Fruit fly (Drosophila melanogaster) whole organism, pupa: Measurements from ENCODE around the gene ppk17.

ENCODE experiments used
- CG15710 ChIP-seq: fragments of 200-800 bp; sonication (Bioruptor generic); optimal IDR thresholded peaks from 2 replicates; lab custom pipeline; 2018; ENCODE audit warnings: missing biosample characterization, mild to moderate bottlenecking, missing genetic modification characterization, moderate library complexity
- CG17806 ChIP-seq: fragments of 200-800 bp; sonication (Bioruptor generic); optimal IDR thresholded peaks from 2 replicates; lab custom pipeline; 2018; ENCODE audit warnings: missing biosample characterization, mild to moderate bottlenecking, missing genetic modification characterization, moderate library complexity
- CG8159 ChIP-seq: fragments of 200-800 bp; sonication (Bioruptor generic); optimal IDR thresholded peaks from 3 replicates; lab custom pipeline; 2018; ENCODE audit warnings: missing biosample characterization, mild to moderate bottlenecking, missing genetic modification characterization, moderate library complexity
- CG8301 ChIP-seq: fragments of 200-800 bp; sonication (Bioruptor generic); optimal IDR thresholded peaks from 2 replicates; lab custom pipeline; 2018; ENCODE audit warnings: missing biosample characterization, mild to moderate bottlenecking, missing genetic modification characterization
- EcR ChIP-seq: fragments of 200-800 bp; sonication (Bioruptor generic); optimal IDR thresholded peaks from 3 replicates; lab custom pipeline; 2019; ENCODE audit warnings: missing biosample characterization, missing genetic modification characterization, mild to moderate bottlenecking, moderate library complexity, missing genetic modification reagents
- Pif1B ChIP-seq: fragments of 200-800 bp; sonication (Bioruptor generic); optimal IDR thresholded peaks from 3 replicates; lab custom pipeline; 2016; ENCODE audit warnings: missing biosample characterization, missing genetic modification characterization
- fd96Ca ChIP-seq: fragments of 200-800 bp; sonication (Bioruptor generic); IDR thresholded peaks from 3 replicates; pipeline ENCODE4 v1.3.6; 2022; ENCODE audit warnings: missing biosample characterization, missing genetic modification characterization

DNA sequence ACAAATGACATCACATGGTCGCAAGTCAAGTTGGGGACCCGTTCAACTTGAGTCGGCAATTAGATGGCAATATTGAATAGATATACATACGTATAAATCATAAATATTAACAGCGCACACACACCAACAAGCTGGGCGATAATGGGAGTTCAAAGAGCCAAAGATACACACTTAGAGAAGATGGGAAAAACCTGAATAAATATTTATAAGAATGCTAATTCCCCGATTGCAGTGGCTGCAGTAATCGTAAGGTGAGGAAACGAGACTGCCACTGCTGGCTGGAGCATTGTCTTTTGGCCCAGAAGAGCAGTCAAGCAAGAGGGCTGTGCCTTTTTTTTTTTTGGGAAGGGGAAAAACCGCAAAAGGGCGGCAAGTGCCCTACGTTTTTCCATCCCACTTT lies 50.1 kb downstream of the ppk17 start:
- TF ChIP-seq fd96Ca (no peak), CG8301 (tag; lab: Kevin White, UChicago) (no peak), EcR (no peak), Pif1B (no peak), CG15710 (tag; lab: Kevin White, UChicago) (no peak), CG8159 (tag; lab: Kevin White, UChicago) (no peak), CG17806 (tag; lab: Kevin White, UChicago) (no peak)
